Worm (Caenorhabditis elegans) whole organism, young adult: Measurements from ENCODE around the gene W08E12.5.

Experiments
- B0019.2 ChIP-seq: fragments of 200-800 bp; sonication (Bioruptor generic); conservative IDR thresholded peaks from 2 replicates; pipeline ENCODE4 v1.3.6; 2022; ENCODE audit warnings: missing genetic modification reagents, missing genetic modification characterization, missing compliant biosample characterization
- B0336.3 ChIP-seq: fragments of 200-800 bp; sonication (Bioruptor generic); IDR thresholded peaks from 2 replicates; pipeline ENCODE4 v1.3.6; 2022; ENCODE audit warnings: missing genetic modification characterization, missing compliant biosample characterization
- C06A6.2 ChIP-seq: fragments of 200-800 bp; sonication (Bioruptor generic); conservative IDR thresholded peaks from 2 replicates; pipeline ENCODE4 v1.3.6; 2022; ENCODE audit warnings: missing genetic modification characterization, missing compliant biosample characterization
- C17E4.6 ChIP-seq: fragments of 200-800 bp; sonication (Bioruptor generic); IDR thresholded peaks from 2 replicates; pipeline ENCODE4 v1.3.6; 2022; ENCODE audit warnings: missing genetic modification reagents, missing genetic modification characterization, missing compliant biosample characterization
- F39B2.1 ChIP-seq: fragments of 200-800 bp; sonication (Bioruptor generic); IDR thresholded peaks from 2 replicates; pipeline ENCODE4 v1.3.6; 2022; ENCODE audit warnings: missing genetic modification reagents, missing genetic modification characterization, missing compliant biosample characterization
- F49E8.2 ChIP-seq: sonication (generic microtip); optimal IDR thresholded peaks from 3 replicates; lab custom pipeline; 2017; ENCODE audit warnings: missing genetic modification characterization, mild to moderate bottlenecking, missing compliant biosample characterization, antibody characterized with exemption, moderate library complexity; ENCODE audit not compliant: insufficient read depth
- F52B5.7 ChIP-seq: sonication (generic microtip); optimal IDR thresholded peaks from 2 replicates; lab custom pipeline; 2016; ENCODE audit warnings: mild to moderate bottlenecking, missing genetic modification characterization, missing compliant biosample characterization
- K11D2.4 ChIP-seq: fragments of 200-800 bp; sonication (Bioruptor generic); IDR thresholded peaks from 2 replicates; pipeline ENCODE4 v1.3.6; 2022; ENCODE audit warnings: missing genetic modification reagents, missing genetic modification characterization, missing compliant biosample characterization
- T07F8.4 ChIP-seq: sonication (generic microtip); optimal IDR thresholded peaks from 2 replicates; lab custom pipeline; 2016; ENCODE audit warnings: mild to moderate bottlenecking, missing genetic modification characterization, moderate library complexity, missing compliant biosample characterization
- Y53F4B.3 ChIP-seq: fragments of 200-800 bp; sonication (Bioruptor generic); IDR thresholded peaks from 2 replicates; pipeline ENCODE4 v1.3.6; 2022; ENCODE audit warnings: missing genetic modification reagents, missing genetic modification characterization, missing compliant biosample characterization
- Y53G8AR.9 ChIP-seq: fragments of 200-800 bp; sonication (Bioruptor generic); conservative IDR thresholded peaks from 2 replicates; pipeline ENCODE4 v1.3.6; 2022; ENCODE audit warnings: missing genetic modification reagents, missing genetic modification characterization, missing compliant biosample characterization
- Y56A3A.18 ChIP-seq: fragments of 200-800 bp; sonication (Bioruptor generic); IDR thresholded peaks from 2 replicates; pipeline ENCODE4 v1.3.6; 2022; ENCODE audit warnings: missing genetic modification reagents, missing genetic modification characterization, missing compliant biosample characterization
- Y67H2A.10 ChIP-seq: fragments of 200-800 bp; sonication (Bioruptor generic); conservative IDR thresholded peaks from 2 replicates; pipeline ENCODE4 v1.3.6; 2022; ENCODE audit warnings: missing genetic modification reagents, missing genetic modification characterization, missing compliant biosample characterization
- ama-1 ChIP-seq, 3 experiments: fragments of 150-350 bp in 1 of 3; sonication (generic microtip) in 2 of 3; optimal IDR thresholded peaks; 2 replicates each; lab custom pipeline; 2014 to 2018; ENCODE audit warnings: missing biosample characterization in 2 of 3, missing genetic modification characterization in 2 of 3, missing genetic modification reagents in 2 of 3
- aptf-3 ChIP-seq: fragments of 200-800 bp; sonication (Bioruptor generic); IDR thresholded peaks from 2 replicates; pipeline ENCODE4 v1.3.6; 2022; ENCODE audit warnings: missing genetic modification characterization, missing compliant biosample characterization
- attf-5 ChIP-seq: fragments of 200-800 bp; sonication (Bioruptor generic); optimal IDR thresholded peaks from 2 replicates; lab custom pipeline; 2018; ENCODE audit warnings: mild to moderate bottlenecking, missing genetic modification characterization, missing compliant biosample characterization
- attf-6 ChIP-seq: fragments of 200-800 bp; sonication (Bioruptor generic); IDR thresholded peaks from 2 replicates; pipeline ENCODE4 v1.3.6; 2022; ENCODE audit warnings: missing genetic modification reagents, missing genetic modification characterization, missing compliant biosample characterization
- bed-1 ChIP-seq: fragments of 200-800 bp; sonication (Bioruptor generic); IDR thresholded peaks from 2 replicates; pipeline ENCODE4 v1.3.6; 2022; ENCODE audit warnings: missing genetic modification reagents, missing genetic modification characterization, missing compliant biosample characterization
- bed-2 ChIP-seq: fragments of 200-800 bp; sonication (Bioruptor generic); IDR thresholded peaks from 2 replicates; pipeline ENCODE4 v1.3.6; 2022; ENCODE audit warnings: missing genetic modification reagents, missing genetic modification characterization, missing compliant biosample characterization
- chd-7 ChIP-seq: sonication (generic microtip); optimal IDR thresholded peaks from 2 replicates; lab custom pipeline; 2016; ENCODE audit warnings: mild to moderate bottlenecking, missing genetic modification characterization, moderate library complexity, missing compliant biosample characterization
- hlh-12 ChIP-seq: sonication (generic microtip); optimal IDR thresholded peaks from 2 replicates; lab custom pipeline; 2016; ENCODE audit warnings: missing genetic modification characterization, missing compliant biosample characterization
- hmg-1.2 ChIP-seq: fragments of 200-800 bp; sonication (Bioruptor generic); IDR thresholded peaks from 2 replicates; pipeline ENCODE4 v1.3.6; 2022; ENCODE audit warnings: missing genetic modification reagents, missing genetic modification characterization, missing compliant biosample characterization
- hmg-20 ChIP-seq: fragments of 200-800 bp; sonication (Bioruptor generic); IDR thresholded peaks from 2 replicates; pipeline ENCODE4 v1.3.6; 2022; ENCODE audit warnings: missing genetic modification reagents, missing genetic modification characterization, missing compliant biosample characterization
- hrde-1 ChIP-seq: sonication (generic microtip); optimal IDR thresholded peaks from 2 replicates; lab custom pipeline; 2016; ENCODE audit warnings: missing genetic modification characterization, mild to moderate bottlenecking, missing compliant biosample characterization, moderate library complexity, missing genotype, missing genetic modification reagents, borderline replicate concordance
- hsf-1 ChIP-seq: fragments of 200-800 bp; sonication (Bioruptor generic); IDR thresholded peaks from 2 replicates; pipeline ENCODE4 v1.3.6; 2022; ENCODE audit warnings: missing genetic modification reagents, missing genetic modification characterization, missing compliant biosample characterization
- lag-1 ChIP-seq: fragments of 200-800 bp; sonication (Bioruptor generic); IDR thresholded peaks from 2 replicates; pipeline ENCODE4 v1.3.6; 2022; ENCODE audit warnings: missing genetic modification reagents, missing genetic modification characterization, missing compliant biosample characterization
- lin-54 ChIP-seq: fragments of 200-800 bp; sonication (Bioruptor generic); optimal IDR thresholded peaks from 2 replicates; lab custom pipeline; 2018; ENCODE audit warnings: mild to moderate bottlenecking, missing genetic modification characterization, missing compliant biosample characterization
- madf-10 ChIP-seq: sonication (generic microtip); optimal IDR thresholded peaks from 2 replicates; lab custom pipeline; 2016; ENCODE audit warnings: mild to moderate bottlenecking, missing genetic modification characterization, missing compliant biosample characterization
- madf-8 ChIP-seq: fragments of 200-800 bp; sonication (Bioruptor generic); conservative IDR thresholded peaks from 2 replicates; pipeline ENCODE4 v1.3.6; 2022; ENCODE audit warnings: missing genetic modification reagents, missing genetic modification characterization, missing compliant biosample characterization
- mxl-1 ChIP-seq: sonication (generic microtip); optimal IDR thresholded peaks from 2 replicates; lab custom pipeline; 2016; ENCODE audit warnings: missing genetic modification characterization, missing compliant biosample characterization
- nfyb-1 ChIP-seq: fragments of 200-800 bp; sonication (Bioruptor generic); IDR thresholded peaks from 2 replicates; pipeline ENCODE4 v1.3.6; 2022; ENCODE audit warnings: missing genetic modification reagents, missing genetic modification characterization, missing compliant biosample characterization
- nhr-120 ChIP-seq: fragments of 200-800 bp; sonication (Bioruptor generic); IDR thresholded peaks from 2 replicates; pipeline ENCODE4 v1.3.6; 2022; ENCODE audit warnings: missing genetic modification characterization, missing compliant biosample characterization
- nhr-80 ChIP-seq: sonication (generic microtip); optimal IDR thresholded peaks from 2 replicates; lab custom pipeline; 2016; ENCODE audit warnings: missing genetic modification characterization, missing compliant biosample characterization
- nhr-90 ChIP-seq: sonication (generic microtip); optimal IDR thresholded peaks from 2 replicates; lab custom pipeline; 2016; ENCODE audit warnings: missing genotype, mild to moderate bottlenecking, missing genetic modification characterization, missing compliant biosample characterization
- pbrm-1 ChIP-seq: fragments of 200-800 bp; sonication (Bioruptor generic); IDR thresholded peaks from 2 replicates; pipeline ENCODE4 v1.3.6; 2022; ENCODE audit warnings: missing genetic modification reagents, missing genetic modification characterization, missing compliant biosample characterization
- pha-4 ChIP-seq: fragments of 150-350 bp; sonication (generic microtip); optimal IDR thresholded peaks from 2 replicates; lab custom pipeline; 2014; ENCODE audit warnings: missing biosample characterization, missing genetic modification reagents, missing genetic modification characterization
- rcor-1 ChIP-seq: fragments of 200-800 bp; sonication (Bioruptor generic); IDR thresholded peaks from 2 replicates; pipeline ENCODE4 v1.3.6; 2022; ENCODE audit warnings: missing genetic modification reagents, missing genetic modification characterization, missing compliant biosample characterization
- rec-8 ChIP-seq, 2 experiments: sonication (generic microtip); optimal IDR thresholded peaks; 2 replicates each; lab custom pipeline; 2016; ENCODE audit warnings: mild to moderate bottlenecking in 2 of 2, missing genetic modification characterization in 2 of 2, missing genetic modification reagents in 2 of 2, missing genotype in 2 of 2, missing biosample characterization in 1 of 2, missing compliant biosample characterization in 1 of 2, moderate library complexity in 1 of 2
- repo-1 ChIP-seq: sonication (generic microtip); optimal IDR thresholded peaks from 2 replicates; lab custom pipeline; 2017; ENCODE audit warnings: mild to moderate bottlenecking, missing genetic modification characterization, missing compliant biosample characterization
- sdz-38 ChIP-seq: sonication (generic microtip); optimal IDR thresholded peaks from 2 replicates; lab custom pipeline; 2016; ENCODE audit warnings: missing genotype, missing genetic modification characterization, missing compliant biosample characterization
- sea-2 ChIP-seq: fragments of 200-800 bp; sonication (Bioruptor generic); IDR thresholded peaks from 2 replicates; pipeline ENCODE4 v1.3.6; 2022; ENCODE audit warnings: missing genetic modification characterization, missing compliant biosample characterization
- snpc-1.3 ChIP-seq: sonication (generic microtip); optimal IDR thresholded peaks from 2 replicates; lab custom pipeline; 2017; ENCODE audit warnings: missing genetic modification characterization, mild to moderate bottlenecking, missing compliant biosample characterization, antibody characterized with exemption, moderate library complexity, missing genotype, missing genetic modification reagents; ENCODE audit not compliant: insufficient read depth
- tbp1 ChIP-seq: fragments of 200-800 bp; sonication (Bioruptor generic); optimal IDR thresholded peaks from 2 replicates; lab custom pipeline; 2018; ENCODE audit warnings: mild to moderate bottlenecking, missing genetic modification characterization, missing compliant biosample characterization
- unc-130 ChIP-seq: sonication (generic microtip); optimal IDR thresholded peaks from 2 replicates; lab custom pipeline; 2016; ENCODE audit warnings: missing genetic modification reagents, missing genetic modification characterization, missing compliant biosample characterization
- zfh-2 ChIP-seq: fragments of 200-800 bp; sonication (Bioruptor generic); conservative IDR thresholded peaks from 2 replicates; pipeline ENCODE4 v1.3.6; 2022; ENCODE audit warnings: missing genetic modification reagents, missing genetic modification characterization, missing compliant biosample characterization
- zim-3 ChIP-seq: sonication (generic microtip); optimal IDR thresholded peaks from 2 replicates; lab custom pipeline; 2017; ENCODE audit warnings: mild to moderate bottlenecking, missing genetic modification characterization, moderate library complexity, missing compliant biosample characterization

Gene W08E12.5

ce11 chrIV:3296578-3297549, 3.7 kb upstream of the W08E12.5 start:
- TF ChIP-seq unc-130 (GFP tag; lab: Kevin White, UChicago) (peak; percentile 11), madf-10 (tag; lab: Kevin White, UChicago) (no peak), lin-54 (GFP tag; lab: Kevin White, UChicago) (peak; percentile 55), hmg-1.2 (GFP tag; lab: Robert Waterston, UW) (no peak; the same call in 1 of the 2 replicates), madf-8 (GFP tag; lab: Robert Waterston, UW) (no peak; the same call in 1 of the 2 replicates), pha-4 (tag; lab: Kevin White, UChicago) (no peak), repo-1 (tag; lab: Kevin White, UChicago) (peak; percentile 37), tbp1 (GFP tag; lab: Kevin White, UChicago) (peak; percentile 34), bed-1 (GFP tag; lab: Robert Waterston, UW) (no peak), aptf-3 (0 out of 2 replicates have a peak, but pooled peaks have one; percentile 77), Y67H2A.10 (GFP tag; lab: Robert Waterston, UW) (no peak), hrde-1 (peak; percentile 60), Y53F4B.3 (no peak), hmg-20 (no peak), attf-5 (GFP tag; lab: Kevin White, UChicago) (peak; percentile 22), B0336.3 (GFP tag; lab: Robert Waterston, UW) (peak; percentile 82), sea-2 (no peak), nhr-120 (GFP tag; lab: Robert Waterston, UW) (no peak), ama-1 (optimal IDR thresholded peaks at IDR 0.05; lab: Kevin White, UChicago) (no peak), ama-1 (GFP tag; optimal IDR thresholded peaks at IDR 0.05; lab: Kevin White, UChicago) (peak in 1 of 2 experiments; percentile 79), C06A6.2 (GFP tag; lab: Robert Waterston, UW) (no peak), B0019.2 (no peak), lag-1 (no peak), C17E4.6 (no peak), F39B2.1 (GFP tag; lab: Robert Waterston, UW) (peak; percentile 22; the same call in 1 of the 2 replicates), rcor-1 (GFP tag; lab: Robert Waterston, UW) (no peak), zfh-2 (GFP tag; lab: Robert Waterston, UW) (no peak), zim-3 (peak; percentile 45), chd-7 (tag; lab: Kevin White, UChicago) (peak; percentile 51), mxl-1 (tag; lab: Kevin White, UChicago) (peak; percentile 48), attf-6 (GFP tag; lab: Robert Waterston, UW) (0 out of 2 replicates have a peak, but pooled peaks have one; percentile 52), bed-2 (no peak), nhr-90 (tag; lab: Kevin White, UChicago) (peak; percentile 13), snpc-1.3 (tag; lab: Kevin White, UChicago) (peak; percentile 40), K11D2.4 (GFP tag; lab: Robert Waterston, UW) (no peak), pbrm-1 (GFP tag; lab: Robert Waterston, UW) (no peak), Y53G8AR.9 (GFP tag; lab: Robert Waterston, UW) (peak; percentile 61; the same call in 1 of the 2 replicates), rec-8 (tag; optimal IDR thresholded peaks at IDR 0.05; lab: Kevin White, UChicago) (no peak), F49E8.2 (tag; lab: Kevin White, UChicago) (peak; percentile 83), sdz-38 (no peak), T07F8.4 (tag; lab: Kevin White, UChicago) (no peak), hlh-12 (tag; lab: Kevin White, UChicago) (no peak), hsf-1 (GFP tag; lab: Robert Waterston, UW) (peak; percentile 44; the same call in 1 of the 2 replicates), Y56A3A.18 (GFP tag; lab: Robert Waterston, UW) (0 out of 2 replicates have a peak, but pooled peaks have one; percentile 33), nhr-80 (tag; lab: Kevin White, UChicago) (no peak), nfyb-1 (no peak), F52B5.7 (tag; lab: Kevin White, UChicago) (peak; percentile 47)
